Worm (Caenorhabditis elegans): ENCODE measurements around the gene acd-4.
A peak's percentile ranks its signal among the peaks of the same experiment; 100 is the strongest.

The acd-4 gene

DNA sequence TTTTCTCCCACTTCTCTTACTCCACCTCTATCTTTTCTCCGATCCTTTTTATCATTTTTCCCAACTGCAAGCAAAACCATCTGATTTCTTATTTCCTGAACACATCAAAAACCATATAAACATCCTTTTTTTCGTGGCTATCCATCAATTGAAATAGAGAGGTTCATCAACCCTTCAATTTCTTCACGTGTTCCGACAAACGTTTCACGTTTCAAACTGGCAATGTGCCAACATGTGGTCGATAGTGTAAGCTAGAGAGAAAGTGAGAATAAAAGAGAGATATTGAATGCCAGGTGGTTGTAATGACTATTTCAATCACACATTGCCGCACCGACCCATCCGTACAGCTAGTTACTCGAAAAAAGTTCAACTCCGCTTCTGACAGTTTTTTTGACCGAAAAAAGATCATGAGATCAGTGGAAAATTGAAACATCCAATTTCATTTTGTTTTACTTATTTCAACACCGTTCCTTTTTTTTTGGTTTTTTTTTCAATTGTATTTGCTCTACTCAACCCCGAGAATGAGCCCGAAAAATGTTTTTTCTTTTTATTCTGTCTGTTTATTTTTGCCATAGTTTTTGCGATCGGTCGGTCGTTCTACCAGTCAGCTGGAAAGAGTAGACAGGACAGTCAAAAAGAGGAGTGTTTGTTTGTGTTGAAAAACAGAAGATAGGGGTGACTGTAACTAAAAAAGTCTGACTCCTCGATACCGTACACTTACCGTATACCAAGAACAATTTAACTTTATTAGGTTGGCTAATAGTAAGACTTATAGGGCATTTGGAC is 20.7 kb downstream of the acd-4 start (continued):
- no peak for TF ChIP-seq nhr-237 (tag; optimal IDR thresholded peaks at IDR 0.05)
- TF ChIP-seq sma-3 (GFP tag; optimal IDR thresholded peaks at IDR 0.05), result no peak
- no peak for TF ChIP-seq ZK546.5 (tag; optimal IDR thresholded peaks at IDR 0.05)
- no peak for TF ChIP-seq R02D3.7 (tag; optimal IDR thresholded peaks at IDR 0.05)
- no peak for TF ChIP-seq zag-1 (tag; optimal IDR thresholded peaks at IDR 0.05)
- TF ChIP-seq C34F6.9 (tag; optimal IDR thresholded peaks at IDR 0.05), result peak; percentile 54
- TF ChIP-seq sma-9 (GFP tag; optimal IDR thresholded peaks at IDR 0.05), result peak; percentile 93
- no peak for TF ChIP-seq sma-9 (tag; optimal IDR thresholded peaks at IDR 0.05)
- no peak for TF ChIP-seq ztf-11 (tag; optimal IDR thresholded peaks at IDR 0.05)
- TF ChIP-seq gmeb-1 (tag; optimal IDR thresholded peaks at IDR 0.05), result no peak
- TF ChIP-seq peb-1 (tag; optimal IDR thresholded peaks at IDR 0.05), result no peak
- no peak for TF ChIP-seq ceh-82 (tag; optimal IDR thresholded peaks at IDR 0.05)

DNA sequence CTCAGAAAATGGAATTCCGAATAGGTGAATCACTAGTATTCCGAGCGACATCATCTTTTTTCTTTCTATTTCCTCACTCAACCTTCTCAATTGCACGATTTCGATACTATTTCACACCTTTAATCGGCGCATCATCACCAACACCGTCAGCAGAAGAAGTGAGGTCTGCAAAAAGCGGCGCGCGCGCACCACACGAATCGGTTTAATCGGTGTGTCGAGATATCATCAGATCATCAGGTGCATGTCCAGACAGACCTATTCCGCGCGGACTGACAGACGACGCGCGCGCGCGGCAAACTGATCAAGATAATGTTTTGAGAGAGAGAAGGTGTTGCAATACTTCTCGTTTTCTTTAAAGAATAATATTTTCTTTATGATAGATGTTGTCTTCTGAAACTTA is 22.5 kb downstream of the acd-4 start:
- TF ChIP-seq nhr-21 (tag; optimal IDR thresholded peaks at IDR 0.05) (peak; percentile 38), nhr-25 (tag; optimal IDR thresholded peaks at IDR 0.05) (peak; percentile 27), snpc-4 (tag; optimal IDR thresholded peaks at IDR 0.05) (no peak), ceh-16 (tag; optimal IDR thresholded peaks at IDR 0.05) (peak; percentile 94), elt-1 (tag; optimal IDR thresholded peaks at IDR 0.05) (peak; percentile 75), C34F6.9 (tag; optimal IDR thresholded peaks at IDR 0.05) (no peak), sma-9 (GFP tag; optimal IDR thresholded peaks at IDR 0.05) (peak; percentile 68), sma-9 (tag; optimal IDR thresholded peaks at IDR 0.05) (no peak)

DNA sequence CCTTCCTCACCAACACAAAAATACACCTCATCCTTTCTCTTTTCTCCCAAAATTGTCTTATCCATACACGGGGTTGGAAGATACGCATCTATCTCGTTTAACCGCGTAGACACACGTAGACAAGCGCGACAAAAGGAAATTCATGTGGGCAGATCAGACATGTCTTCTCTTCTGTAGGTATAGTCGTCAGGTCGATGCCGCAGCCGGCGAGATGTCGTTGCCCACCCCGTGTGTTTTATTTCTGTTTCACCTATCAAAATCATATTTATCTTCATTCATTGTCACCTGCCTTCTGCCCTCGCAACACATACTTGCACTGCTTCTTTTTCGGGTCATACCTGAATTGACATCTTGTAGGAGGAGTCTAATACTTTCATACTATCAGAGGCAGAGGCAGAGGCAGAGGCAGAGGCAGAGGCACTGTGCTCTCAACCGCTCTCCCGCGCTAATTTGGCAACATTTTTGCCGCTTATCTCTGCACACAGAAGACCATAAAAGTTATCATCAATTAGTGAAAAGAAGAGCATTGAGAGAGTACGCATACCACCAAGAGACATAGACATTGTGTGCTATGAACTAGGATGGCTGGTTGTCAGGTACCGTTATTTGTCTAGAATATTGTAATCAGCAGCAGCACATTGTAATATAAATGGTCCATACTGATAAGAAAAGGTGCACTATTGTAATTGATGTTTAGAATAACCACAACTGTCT is 23.4 kb downstream of the acd-4 start:
- TF ChIP-seq fos-1 (tag; optimal IDR thresholded peaks at IDR 0.05) (peak; percentile 53), mab-5 (tag; optimal IDR thresholded peaks at IDR 0.05) (no peak), ztf-4 (tag; optimal IDR thresholded peaks at IDR 0.05) (no peak), sma-9 (GFP tag; optimal IDR thresholded peaks at IDR 0.05) (peak; percentile 43), sma-9 (tag; optimal IDR thresholded peaks at IDR 0.05) (no peak), blmp-1 (tag; optimal IDR thresholded peaks at IDR 0.05; ENCODE audit: insufficient read depth) (peak; percentile 45), nhr-23 (tag; optimal IDR thresholded peaks at IDR 0.05) (peak; percentile 68), ama-1 (optimal IDR thresholded peaks at IDR 0.05) (no peak), elt-3 (tag; optimal IDR thresholded peaks at IDR 0.05) (no peak), F13H6.1 (tag; optimal IDR thresholded peaks at IDR 0.05) (peak; percentile 11), nhr-21 (tag; optimal IDR thresholded peaks at IDR 0.05) (peak; percentile 79), mbf-1 (tag; optimal IDR thresholded peaks at IDR 0.05) (no peak), nhr-237 (tag; optimal IDR thresholded peaks at IDR 0.05) (no peak), ceh-16 (tag; optimal IDR thresholded peaks at IDR 0.05) (peak; percentile 82), nhr-25 (tag; optimal IDR thresholded peaks at IDR 0.05) (peak; percentile 72), crh-2 (tag; optimal IDR thresholded peaks at IDR 0.05) (peak; percentile 18)

DNA sequence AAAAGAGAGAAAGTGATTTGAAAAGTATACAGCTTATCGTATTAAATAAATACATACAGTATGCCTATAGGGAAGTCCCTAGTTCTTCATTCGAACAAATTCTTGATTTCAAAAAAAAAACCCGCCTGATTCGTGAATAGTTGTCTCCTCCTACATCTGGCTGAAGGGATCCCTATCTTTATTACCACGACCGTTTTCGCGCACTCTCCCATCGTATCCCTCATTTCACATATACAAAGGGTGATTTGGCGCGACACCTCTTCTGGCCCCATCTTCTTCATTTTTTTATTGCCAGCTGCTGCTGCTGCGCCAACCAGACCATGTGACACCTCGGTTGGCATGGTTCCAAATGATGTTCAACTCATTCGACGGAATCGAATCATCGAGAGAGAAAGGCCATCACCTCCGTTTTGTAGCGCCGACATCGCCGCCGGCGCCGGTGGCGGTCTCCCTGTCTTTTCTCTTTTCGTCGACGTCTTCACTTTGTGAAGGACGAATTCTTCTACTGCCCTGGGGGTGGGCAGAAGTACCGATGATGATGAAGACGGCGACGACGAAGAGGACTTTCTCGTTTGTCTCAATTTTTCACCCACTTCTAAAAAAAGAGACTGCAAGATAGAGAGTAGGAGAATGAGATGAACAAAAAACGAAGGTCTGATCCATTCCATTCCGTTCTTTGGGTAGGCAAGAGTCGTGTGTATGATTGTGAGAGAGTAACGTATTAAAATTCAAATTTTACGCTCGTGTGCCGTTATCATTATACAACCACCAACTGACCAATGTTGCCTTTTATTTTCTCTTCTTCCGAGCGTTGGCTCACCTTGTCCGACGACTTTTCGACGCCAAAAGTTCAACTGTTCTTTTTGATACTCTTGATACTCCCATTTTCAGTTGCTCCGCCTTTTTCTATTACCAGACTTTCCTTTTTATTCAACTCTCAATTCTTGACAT is 24.3 kb downstream of the acd-4 start:
- peak; percentile 81 for TF ChIP-seq sma-9 (GFP tag; optimal IDR thresholded peaks at IDR 0.05)
- no peak for TF ChIP-seq sma-9 (tag; optimal IDR thresholded peaks at IDR 0.05)
- TF ChIP-seq elt-1 (tag; optimal IDR thresholded peaks at IDR 0.05), result no peak
- TF ChIP-seq fos-1 (tag; optimal IDR thresholded peaks at IDR 0.05), result no peak
- TF ChIP-seq F13H6.1 (tag; optimal IDR thresholded peaks at IDR 0.05), result peak; percentile 54
- TF ChIP-seq sma-3 (GFP tag; optimal IDR thresholded peaks at IDR 0.05), result peak; percentile 82
- no peak for TF ChIP-seq dmd-4 (tag; optimal IDR thresholded peaks at IDR 0.05)
- TF ChIP-seq nhr-129 (tag; optimal IDR thresholded peaks at IDR 0.05), result peak; percentile 35
- no peak for TF ChIP-seq R02D3.7 (tag; optimal IDR thresholded peaks at IDR 0.05)
- no peak for TF ChIP-seq nhr-77 (tag; optimal IDR thresholded peaks at IDR 0.05)
- TF ChIP-seq ztf-11 (tag; optimal IDR thresholded peaks at IDR 0.05), result no peak
- no peak for TF ChIP-seq nhr-23 (tag; optimal IDR thresholded peaks at IDR 0.05)
- TF ChIP-seq nhr-25 (tag; optimal IDR thresholded peaks at IDR 0.05), result peak; percentile 93
- no peak for TF ChIP-seq nhr-6 (tag; optimal IDR thresholded peaks at IDR 0.05)
- no peak for TF ChIP-seq nhr-11 (tag; optimal IDR thresholded peaks at IDR 0.05)
- no peak for TF ChIP-seq ZK546.5 (tag; optimal IDR thresholded peaks at IDR 0.05)
- no peak for TF ChIP-seq lin-11 (tag; optimal IDR thresholded peaks at IDR 0.05)
- TF ChIP-seq skn-1 (tag; optimal IDR thresholded peaks at IDR 0.05), result no peak
- no peak for TF ChIP-seq unc-39 (tag; optimal IDR thresholded peaks at IDR 0.05)
- TF ChIP-seq ztf-1 (GFP tag; conservative IDR thresholded peaks at IDR 0.05), result no peak
- TF ChIP-seq gmeb-1 (tag; optimal IDR thresholded peaks at IDR 0.05), result no peak
- peak in 1 of 2 experiments; percentile 21 for TF ChIP-seq lsy-2 (tag; optimal IDR thresholded peaks at IDR 0.05)
- peak; percentile 65 for TF ChIP-seq egl-27 (tag; optimal IDR thresholded peaks at IDR 0.05)
- TF ChIP-seq C34F6.9 (tag; optimal IDR thresholded peaks at IDR 0.05), result no peak
- no peak for TF ChIP-seq nhr-12 (tag; optimal IDR thresholded peaks at IDR 0.05)
- TF ChIP-seq mab-5 (tag; optimal IDR thresholded peaks at IDR 0.05), result no peak
- TF ChIP-seq ceh-16 (tag; optimal IDR thresholded peaks at IDR 0.05), result peak; percentile 43
- no peak for TF ChIP-seq mbf-1 (tag; optimal IDR thresholded peaks at IDR 0.05)
- no peak for TF ChIP-seq lin-39 (tag; optimal IDR thresholded peaks at IDR 0.05)
- TF ChIP-seq nhr-237 (tag; optimal IDR thresholded peaks at IDR 0.05), result no peak
